Fruit fly (Drosophila melanogaster) whole organism, embryonic: Measurements from ENCODE around the gene CG7536.

Source experiments
- CG11398 ChIP-seq: fragments of 200-800 bp; sonication (Bioruptor generic); optimal IDR thresholded peaks from 2 replicates; lab custom pipeline; 2016; ENCODE audit warnings: missing biosample characterization, missing genetic modification characterization
- CG12236 ChIP-seq: fragments of 200-800 bp; sonication (Bioruptor generic); optimal IDR thresholded peaks from 2 replicates; lab custom pipeline; 2016; ENCODE audit warnings: missing biosample characterization, missing genetic modification characterization
- CG12391 ChIP-seq: fragments of 200-800 bp; sonication (Bioruptor generic); optimal IDR thresholded peaks from 3 replicates; lab custom pipeline; 2018; ENCODE audit warnings: missing biosample characterization, mild to moderate bottlenecking, missing genetic modification characterization, moderate library complexity
- CG13775 ChIP-seq: fragments of 200-800 bp; sonication (Bioruptor generic); optimal IDR thresholded peaks from 3 replicates; lab custom pipeline; 2017; ENCODE audit warnings: missing biosample characterization, mild to moderate bottlenecking, missing genetic modification characterization
- CG15073 ChIP-seq: fragments of 200-800 bp; sonication (Bioruptor generic); optimal IDR thresholded peaks from 2 replicates; lab custom pipeline; 2016; ENCODE audit warnings: missing biosample characterization, missing genetic modification characterization
- CG17359 ChIP-seq: fragments of 200-800 bp; sonication (Bioruptor generic); optimal IDR thresholded peaks from 3 replicates; lab custom pipeline; 2018; ENCODE audit warnings: missing biosample characterization, mild to moderate bottlenecking, missing genetic modification characterization, moderate library complexity
- CG18599 ChIP-seq: fragments of 200-800 bp; sonication (Bioruptor generic); optimal IDR thresholded peaks from 3 replicates; lab custom pipeline; 2017; ENCODE audit warnings: missing biosample characterization, missing genetic modification characterization, mild to moderate bottlenecking, moderate library complexity, missing genetic modification reagents
- CG30403 ChIP-seq: fragments of 200-800 bp; sonication (Bioruptor generic); optimal IDR thresholded peaks from 3 replicates; lab custom pipeline; 2016; ENCODE audit warnings: missing biosample characterization, missing genetic modification characterization
- CG3065 ChIP-seq: fragments of 200-800 bp; sonication (Bioruptor generic); optimal IDR thresholded peaks from 2 replicates; lab custom pipeline; 2016; ENCODE audit warnings: missing biosample characterization, missing genetic modification characterization
- CG31441 ChIP-seq: fragments of 200-800 bp; sonication (Bioruptor generic); IDR thresholded peaks from 2 replicates; pipeline ENCODE4 v1.3.6; 2022; ENCODE audit warnings: missing biosample characterization, missing genetic modification characterization
- CG34376 ChIP-seq: fragments of 200-800 bp; sonication (Bioruptor generic); optimal IDR thresholded peaks from 2 replicates; lab custom pipeline; 2018; ENCODE audit warnings: missing biosample characterization, mild to moderate bottlenecking, missing genetic modification characterization
- CG4328 ChIP-seq: fragments of 200-800 bp; sonication (Bioruptor generic); optimal IDR thresholded peaks from 3 replicates; lab custom pipeline; 2017; ENCODE audit warnings: missing biosample characterization, missing genetic modification reagents, missing genetic modification characterization
- CG6765 ChIP-seq: fragments of 200-800 bp; sonication (Bioruptor generic); optimal IDR thresholded peaks from 3 replicates; lab custom pipeline; 2017; ENCODE audit warnings: missing biosample characterization, mild to moderate bottlenecking, missing genetic modification characterization
- CG6854 ChIP-seq: fragments of 200-800 bp; sonication (Bioruptor generic); optimal IDR thresholded peaks from 3 replicates; lab custom pipeline; 2017; ENCODE audit warnings: missing biosample characterization, mild to moderate bottlenecking, missing genetic modification characterization
- CG7357 ChIP-seq: fragments of 200-800 bp; sonication (Bioruptor generic); IDR thresholded peaks from 3 replicates; pipeline ENCODE4 v1.3.6; 2022; ENCODE audit warnings: missing biosample characterization, missing genetic modification characterization
- CG7372 ChIP-seq: fragments of 200-800 bp; sonication (Bioruptor generic); IDR thresholded peaks from 2 replicates; pipeline ENCODE4 v1.3.6; 2022; ENCODE audit warnings: missing biosample characterization, missing genetic modification characterization
- CG8290 ChIP-seq, 3 experiments: fragments of 200-800 bp; sonication (Bioruptor generic); optimal IDR thresholded peaks; 2 replicates each; lab custom pipeline; 2016 to 2019; ENCODE audit warnings: missing biosample characterization in 3 of 3, missing genetic modification characterization in 3 of 3, mild to moderate bottlenecking in 2 of 3, moderate library complexity in 1 of 3
- CG8388 ChIP-seq: fragments of 200-800 bp; sonication (Bioruptor generic); optimal IDR thresholded peaks from 2 replicates; lab custom pipeline; 2019; ENCODE audit warnings: missing biosample characterization, mild to moderate bottlenecking, missing genetic modification characterization, moderate library complexity
- CG9437 ChIP-seq: fragments of 200-800 bp; sonication (Bioruptor generic); optimal IDR thresholded peaks from 2 replicates; lab custom pipeline; 2018; ENCODE audit warnings: missing biosample characterization, mild to moderate bottlenecking, missing genetic modification characterization
- CG9727 ChIP-seq: fragments of 200-800 bp; sonication (Bioruptor generic); optimal IDR thresholded peaks from 3 replicates; lab custom pipeline; 2017; ENCODE audit warnings: missing biosample characterization, mild to moderate bottlenecking, missing genetic modification characterization
- CoRest ChIP-seq: fragments of 200-800 bp; sonication (Bioruptor generic); optimal IDR thresholded peaks from 3 replicates; lab custom pipeline; 2018; ENCODE audit warnings: missing biosample characterization, mild to moderate bottlenecking, missing genetic modification characterization, moderate library complexity
- D19B ChIP-seq: fragments of 200-800 bp; sonication (Bioruptor generic); optimal IDR thresholded peaks from 2 replicates; lab custom pipeline; 2017; ENCODE audit warnings: missing biosample characterization, mild to moderate bottlenecking, missing genetic modification characterization
- Deaf1 ChIP-seq: fragments of 200-800 bp; optimal IDR thresholded peaks from 3 replicates; lab custom pipeline; 2019; ENCODE audit warnings: missing biosample characterization, mild to moderate bottlenecking, missing genetic modification characterization, moderate library complexity
- Doc3 ChIP-seq: fragments of 200-800 bp; sonication (Bioruptor generic); IDR thresholded peaks from 3 replicates; pipeline ENCODE4 v1.3.6; 2022; ENCODE audit warnings: missing biosample characterization, missing genetic modification characterization; ENCODE audit not compliant: partially characterized antibody
- Hand ChIP-seq: fragments of 200-800 bp; sonication (Bioruptor generic); optimal IDR thresholded peaks from 2 replicates; lab custom pipeline; 2017; ENCODE audit warnings: mild to moderate bottlenecking, missing biosample characterization, missing genetic modification reagents, missing genetic modification characterization
- HmgZ ChIP-seq: fragments of 200-800 bp; sonication (Bioruptor generic); optimal IDR thresholded peaks from 2 replicates; lab custom pipeline; 2018; ENCODE audit warnings: missing biosample characterization, mild to moderate bottlenecking, missing genetic modification characterization
- Nf-YA ChIP-seq: fragments of 200-800 bp; sonication (Bioruptor generic); IDR thresholded peaks from 2 replicates; pipeline ENCODE4 v1.3.6; 2022; ENCODE audit warnings: missing biosample characterization, missing genetic modification characterization
- Ptx1 ChIP-seq: fragments of 200-800 bp; sonication (Bioruptor generic); IDR thresholded peaks from 2 replicates; pipeline ENCODE4 v1.3.6; 2022; ENCODE audit warnings: missing biosample characterization, missing genetic modification characterization
- Sox102F ChIP-seq: fragments of 200-800 bp; sonication (Bioruptor generic); optimal IDR thresholded peaks from 2 replicates; lab custom pipeline; 2018; ENCODE audit warnings: missing biosample characterization, mild to moderate bottlenecking, missing genetic modification characterization, moderate library complexity
- Xrp1 ChIP-seq: fragments of 200-800 bp; sonication (Bioruptor generic); IDR thresholded peaks from 2 replicates; pipeline ENCODE4 v1.3.6; 2022; ENCODE audit warnings: missing biosample characterization, missing genetic modification characterization
- ase ChIP-seq: fragments of 200-800 bp; sonication (Bioruptor generic); IDR thresholded peaks from 3 replicates; pipeline ENCODE4 v1.3.6; 2022; ENCODE audit warnings: missing biosample characterization, missing genetic modification characterization
- az2 ChIP-seq: fragments of 200-800 bp; sonication (Bioruptor generic); optimal IDR thresholded peaks from 3 replicates; lab custom pipeline; 2016; ENCODE audit warnings: missing biosample characterization, missing genetic modification characterization
- cad ChIP-seq: fragments of >200 bp; optimal IDR thresholded peaks from 2 replicates; lab custom pipeline; 2017; ENCODE audit warnings: missing biosample characterization, missing genetic modification characterization
- cas ChIP-seq: fragments of 200-800 bp; sonication (Bioruptor generic); IDR thresholded peaks from 2 replicates; pipeline ENCODE4 v1.3.6; 2022; ENCODE audit warnings: missing biosample characterization, missing genetic modification characterization
- cg ChIP-seq: fragments of 200-800 bp; sonication (Bioruptor generic); optimal IDR thresholded peaks from 3 replicates; lab custom pipeline; 2019; ENCODE audit warnings: missing biosample characterization, mild to moderate bottlenecking, missing genetic modification characterization, moderate library complexity
- chn ChIP-seq: fragments of 200-800 bp; sonication (Bioruptor generic); optimal IDR thresholded peaks from 2 replicates; lab custom pipeline; 2016; ENCODE audit warnings: missing biosample characterization, missing genetic modification characterization
- croc ChIP-seq: fragments of 200-800 bp; sonication (Bioruptor generic); conservative IDR thresholded peaks from 3 replicates; pipeline ENCODE4 v1.3.6; 2022; ENCODE audit warnings: missing biosample characterization, missing genetic modification characterization
- dm ChIP-seq: fragments of 200-800 bp; sonication (Bioruptor generic); optimal IDR thresholded peaks from 3 replicates; lab custom pipeline; 2016; ENCODE audit warnings: missing biosample characterization, missing genetic modification characterization
- esg ChIP-seq: fragments of 200-800 bp; sonication (Bioruptor generic); conservative IDR thresholded peaks from 2 replicates; pipeline ENCODE4 v1.3.6; 2022; ENCODE audit warnings: missing biosample characterization, missing genetic modification characterization
- eve ChIP-seq, 2 experiments: fragments of >200 bp; optimal IDR thresholded peaks; 2 replicates each; lab custom pipeline; 2017; ENCODE audit warnings: missing biosample characterization in 2 of 2, missing genetic modification characterization in 2 of 2
- gro ChIP-seq: fragments of 200-800 bp; sonication (Bioruptor generic); optimal IDR thresholded peaks from 2 replicates; lab custom pipeline; 2016; ENCODE audit warnings: missing biosample characterization, missing genetic modification characterization
- ham ChIP-seq: fragments of 200-800 bp; sonication (Bioruptor generic); IDR thresholded peaks from 2 replicates; pipeline ENCODE4 v1.3.6; 2022; ENCODE audit warnings: missing biosample characterization, missing genetic modification characterization
- lab ChIP-seq: fragments of 200-800 bp; sonication (Bioruptor generic); optimal IDR thresholded peaks from 3 replicates; lab custom pipeline; 2017; ENCODE audit warnings: missing biosample characterization, missing genetic modification characterization, mild to moderate bottlenecking, moderate library complexity, missing genetic modification reagents
- lilli ChIP-seq: fragments of 200-800 bp; sonication (Bioruptor generic); optimal IDR thresholded peaks from 3 replicates; lab custom pipeline; 2016; ENCODE audit warnings: missing biosample characterization, missing genetic modification characterization
- mam ChIP-seq: fragments of 200-800 bp; sonication (Bioruptor generic); optimal IDR thresholded peaks from 3 replicates; lab custom pipeline; 2016; ENCODE audit warnings: missing biosample characterization, missing genetic modification characterization
- odd ChIP-seq: fragments of 200-800 bp; sonication (Bioruptor generic); optimal IDR thresholded peaks from 2 replicates; lab custom pipeline; 2017; ENCODE audit warnings: missing biosample characterization, mild to moderate bottlenecking, missing genetic modification characterization
- phol ChIP-seq: fragments of 200-800 bp; sonication (Bioruptor generic); optimal IDR thresholded peaks from 3 replicates; lab custom pipeline; 2018; ENCODE audit warnings: missing biosample characterization, mild to moderate bottlenecking, missing genetic modification characterization, moderate library complexity
- sd ChIP-seq: fragments of 200-800 bp; sonication (Bioruptor generic); optimal IDR thresholded peaks from 3 replicates; lab custom pipeline; 2018; ENCODE audit warnings: missing biosample characterization, mild to moderate bottlenecking, missing genetic modification characterization, moderate library complexity
- tin ChIP-seq: fragments of 200-800 bp; sonication (Bioruptor generic); optimal IDR thresholded peaks from 3 replicates; lab custom pipeline; 2016; ENCODE audit warnings: missing biosample characterization, missing genetic modification characterization
- tll ChIP-seq, 2 experiments: fragments of 200-800 bp in 1 of 2; fragments of >200 bp in 1 of 2; sonication (Bioruptor generic) in 1 of 2; optimal IDR thresholded peaks; 2 replicates each; lab custom pipeline; 2017 to 2019; ENCODE audit warnings: missing biosample characterization in 2 of 2, missing genetic modification characterization in 2 of 2, mild to moderate bottlenecking in 1 of 2, moderate library complexity in 1 of 2
- zfh2 ChIP-seq: fragments of 200-800 bp; sonication (Bioruptor generic); optimal IDR thresholded peaks from 2 replicates; lab custom pipeline; 2016; ENCODE audit warnings: missing biosample characterization, missing genetic modification characterization

The CG7536 gene

dm6 chrX:18125520-18125919 is 37.2 kb upstream of the CG7536 start (continued):
- TF ChIP-seq CG4328 (GFP tag; lab: Kevin White, UChicago), result no peak
- peak; percentile 39 for TF ChIP-seq CoRest
- no peak for TF ChIP-seq CG8290 (GFP tag; optimal IDR thresholded peaks at IDR 0.05; lab: Kevin White, UChicago)
- peak in 1 of 2 experiments; percentile 18 for TF ChIP-seq CG8290 (tag; optimal IDR thresholded peaks at IDR 0.05; lab: Kevin White, UChicago)
- TF ChIP-seq CG9727 (GFP tag; lab: Kevin White, UChicago), result peak; percentile 52
- TF ChIP-seq Deaf1 (tag; lab: Kevin White, UChicago), result peak; percentile 49
- TF ChIP-seq CG17359 (tag; lab: Kevin White, UChicago), result no peak
- peak; percentile 37 for TF ChIP-seq CG6854 (GFP tag; lab: Kevin White, UChicago)
- no peak for TF ChIP-seq az2
- TF ChIP-seq Xrp1 (GFP tag; lab: Robert Waterston, UW), result no peak
- TF ChIP-seq CG18599 (GFP tag; lab: Kevin White, UChicago), result peak; percentile 77
- TF ChIP-seq cas, result no peak
- peak; percentile 31 for TF ChIP-seq phol (tag; lab: Kevin White, UChicago)
- TF ChIP-seq CG8388 (GFP tag; lab: Kevin White, UChicago), result no peak
- TF ChIP-seq CG12391 (tag; lab: Kevin White, UChicago), result peak; percentile 33
- TF ChIP-seq sd (tag; lab: Kevin White, UChicago), result no peak
- no peak for TF ChIP-seq dm (GFP tag; lab: Kevin White, UChicago)
- TF ChIP-seq CG15073 (GFP tag; lab: Kevin White, UChicago), result no peak
- TF ChIP-seq odd (GFP tag; lab: Kevin White, UChicago), result peak; percentile 17
- TF ChIP-seq Nf-YA (GFP tag; lab: Robert Waterston, UW), result no peak
- no peak for TF ChIP-seq CG12236 (GFP tag; lab: Kevin White, UChicago)
- no peak for TF ChIP-seq CG11398 (GFP tag; lab: Kevin White, UChicago)
- TF ChIP-seq CG34376 (GFP tag; lab: Kevin White, UChicago), result peak; percentile 56
- TF ChIP-seq eve (GFP tag; optimal IDR thresholded peaks at IDR 0.05; lab: Kevin White, UChicago), result peak in 1 of 2 experiments; percentile 16
- TF ChIP-seq Ptx1, result 0 out of 2 replicates have a peak, but pooled peaks have one; percentile 18
- no peak for TF ChIP-seq cad (GFP tag; lab: Kevin White, UChicago)
- TF ChIP-seq HmgZ (tag; lab: Kevin White, UChicago), result no peak
- TF ChIP-seq tin (GFP tag; lab: Kevin White, UChicago), result no peak
- TF ChIP-seq ase (GFP tag; lab: Robert Waterston, UW), result no peak
- TF ChIP-seq lab (GFP tag; lab: Kevin White, UChicago), result peak; percentile 66
- no peak for TF ChIP-seq esg (GFP tag; lab: Robert Waterston, UW)
- TF ChIP-seq cg, result no peak
- peak; percentile 14 for TF ChIP-seq CG6765 (GFP tag; lab: Kevin White, UChicago)
- TF ChIP-seq mam, result peak; percentile 3
- peak; percentile 15 for TF ChIP-seq lilli
- no peak for TF ChIP-seq tll (GFP tag; optimal IDR thresholded peaks at IDR 0.05; lab: Kevin White, UChicago)
- no peak for TF ChIP-seq chn (GFP tag; lab: Kevin White, UChicago)
- TF ChIP-seq CG9437 (GFP tag; lab: Kevin White, UChicago), result peak; percentile 3
- no peak for TF ChIP-seq gro
- TF ChIP-seq CG13775 (GFP tag; lab: Kevin White, UChicago), result peak; percentile 10
- TF ChIP-seq Sox102F, result peak; percentile 21
- no peak for TF ChIP-seq Doc3 (GFP tag; lab: Robert Waterston, UW)
- no peak for TF ChIP-seq croc (GFP tag; lab: Robert Waterston, UW)
- 0 out of 3 replicates have a peak, but pooled peaks have one; percentile 10 for TF ChIP-seq CG7357
- no peak for TF ChIP-seq CG3065 (GFP tag; lab: Kevin White, UChicago)
- peak; percentile 38 for TF ChIP-seq CG30403 (GFP tag; lab: Kevin White, UChicago)
- TF ChIP-seq CG31441 (GFP tag; lab: Robert Waterston, UW), result no peak
- TF ChIP-seq D19B (GFP tag; lab: Kevin White, UChicago), result peak; percentile 8
- peak; percentile 60 for TF ChIP-seq Hand (GFP tag; lab: Kevin White, UChicago)
- TF ChIP-seq zfh2 (GFP tag; lab: Kevin White, UChicago), result peak; percentile 7
- TF ChIP-seq CG7372, result no peak
- TF ChIP-seq ham (GFP tag; lab: Robert Waterston, UW), result no peak
